Worm (Caenorhabditis elegans): ENCODE data around the gene C38H2.2.

- TF ChIP-seq ref-1 (GFP tag; conservative IDR thresholded peaks at IDR 0.05), result no peak
- no peak for TF ChIP-seq klf-2 (GFP tag; conservative IDR thresholded peaks at IDR 0.05)
- TF ChIP-seq flt-1 (GFP tag; IDR thresholded peaks at IDR 0.05), result no peak
- TF ChIP-seq T22C8.4 (GFP tag; IDR thresholded peaks at IDR 0.05), result no peak
Measured at ce11 chrIII:10335086-10335485, 46.5 kb upstream of the C38H2.2 start, which contains the start of gene ced-9.

Measured in whole organism, midembryonic.